Worm (Caenorhabditis elegans) whole organism, L3 larva: Measurements from ENCODE around the gene F37B12.3.

Source experiments
- ZK546.5 ChIP-seq: sonication (generic microtip); optimal IDR thresholded peaks from 2 replicates; lab custom pipeline; 2017; ENCODE audit warnings: missing biosample characterization, missing genetic modification characterization
- aly-2 ChIP-seq: fragments of 150-350 bp; optimal IDR thresholded peaks from 2 replicates; lab custom pipeline; 2014; ENCODE audit warnings: missing biosample characterization, missing genetic modification characterization
- ama-1 ChIP-seq: fragments of 150-350 bp; optimal IDR thresholded peaks from 2 replicates; lab custom pipeline; 2018
- ceh-28 ChIP-seq: fragments of 150-350 bp; optimal IDR thresholded peaks from 2 replicates; lab custom pipeline; 2014; ENCODE audit warnings: missing biosample characterization, missing genetic modification reagents, missing genetic modification characterization
- daf-12 ChIP-seq: fragments of 150-350 bp; optimal IDR thresholded peaks from 2 replicates; lab custom pipeline; 2014; ENCODE audit warnings: missing biosample characterization, missing genetic modification reagents, missing genetic modification characterization
- fos-1 ChIP-seq: fragments of 150-350 bp; optimal IDR thresholded peaks from 2 replicates; lab custom pipeline; 2014; ENCODE audit warnings: missing biosample characterization, missing genetic modification characterization
- hmg-11 ChIP-seq: sonication (generic microtip); optimal IDR thresholded peaks from 2 replicates; lab custom pipeline; 2016; ENCODE audit warnings: missing genetic modification characterization, missing compliant biosample characterization
- mdl-1 ChIP-seq: fragments of 150-350 bp; optimal IDR thresholded peaks from 2 replicates; lab custom pipeline; 2014; ENCODE audit warnings: missing biosample characterization, missing genetic modification characterization
- nhr-28 ChIP-seq: fragments of 150-350 bp; optimal IDR thresholded peaks from 2 replicates; lab custom pipeline; 2014; ENCODE audit warnings: missing biosample characterization, missing genetic modification characterization
- nhr-76 ChIP-seq: fragments of 150-350 bp; sonication (generic microtip); optimal IDR thresholded peaks from 5 replicates; lab custom pipeline; 2014; ENCODE audit warnings: missing biosample characterization, missing genetic modification characterization
- nhr-77 ChIP-seq: fragments of 150-350 bp; optimal IDR thresholded peaks from 2 replicates; lab custom pipeline; 2014; ENCODE audit warnings: missing biosample characterization, missing genetic modification characterization
- pha-4 ChIP-seq: fragments of 150-350 bp; optimal IDR thresholded peaks from 2 replicates; lab custom pipeline; 2014; ENCODE audit warnings: missing biosample characterization, missing genetic modification reagents, missing genetic modification characterization
- sea-2 ChIP-seq: fragments of 150-350 bp; sonication (generic microtip); optimal IDR thresholded peaks from 4 replicates; lab custom pipeline; 2014; ENCODE audit warnings: missing biosample characterization, missing genetic modification reagents, missing genetic modification characterization
- zag-1 ChIP-seq: fragments of 150-350 bp; optimal IDR thresholded peaks from 2 replicates; lab custom pipeline; 2014; ENCODE audit warnings: missing biosample characterization, missing genetic modification characterization

- TF ChIP-seq hmg-11 (tag; lab: Kevin White, UChicago) (no peak), nhr-76 (tag; lab: Kevin White, UChicago) (no peak), fos-1 (no peak), nhr-77 (no peak), aly-2 (tag; lab: Kevin White, UChicago) (no peak), ceh-28 (tag; lab: Kevin White, UChicago) (no peak), pha-4 (tag; lab: Kevin White, UChicago) (no peak), ZK546.5 (tag; lab: Kevin White, UChicago) (no peak), zag-1 (tag; lab: Kevin White, UChicago) (no peak), ama-1 (lab: Kevin White, UChicago) (no peak), mdl-1 (tag; lab: Kevin White, UChicago) (no peak), sea-2 (GFP tag; lab: Kevin White, UChicago) (no peak), daf-12 (tag; lab: Kevin White, UChicago) (no peak), nhr-28 (no peak)
These were observed 29.5 kb upstream of the F37B12.3 start, which contains the start of gene T24B8.4 for ce11 chrII:9070740-9071139.
